Worm (Caenorhabditis elegans) whole organism, midembryonic: ENCODE data around the gene abt-4.

Source experiments
- T22C8.4 ChIP-seq: fragments of 200-800 bp; sonication (Bioruptor generic); IDR thresholded peaks from 2 replicates; pipeline ENCODE4 v1.3.6; 2022; ENCODE audit warnings: missing genetic modification characterization, missing compliant biosample characterization
- cog-1 ChIP-seq: sonication (generic microtip); optimal IDR thresholded peaks from 2 replicates; lab custom pipeline; 2016; ENCODE audit warnings: missing genetic modification characterization, missing compliant biosample characterization
- flt-1 ChIP-seq: fragments of 200-800 bp; sonication (Bioruptor generic); IDR thresholded peaks from 2 replicates; pipeline ENCODE4 v1.3.6; 2022; ENCODE audit warnings: missing genetic modification characterization, missing compliant biosample characterization
- klf-2 ChIP-seq: fragments of 200-800 bp; sonication (Bioruptor generic); conservative IDR thresholded peaks from 2 replicates; pipeline ENCODE4 v1.3.6; 2022; ENCODE audit warnings: missing genetic modification reagents, missing genetic modification characterization, missing compliant biosample characterization
- med-1 ChIP-seq: sonication (generic microtip); optimal IDR thresholded peaks from 2 replicates; lab custom pipeline; 2017; ENCODE audit warnings: missing genetic modification characterization, mild to moderate bottlenecking, missing compliant biosample characterization, antibody characterized with exemption, missing genetic modification reagents; ENCODE audit not compliant: insufficient read depth
- ref-1 ChIP-seq: fragments of 200-800 bp; sonication (Bioruptor generic); conservative IDR thresholded peaks from 2 replicates; pipeline ENCODE4 v1.3.6; 2022; ENCODE audit warnings: missing genetic modification reagents, missing genetic modification characterization, missing compliant biosample characterization
- tab-1 ChIP-seq: fragments of 200-800 bp; sonication (Bioruptor generic); IDR thresholded peaks from 2 replicates; pipeline ENCODE4 v1.3.6; 2022; ENCODE audit warnings: missing genetic modification characterization, missing compliant biosample characterization
- ztf-23 ChIP-seq: fragments of 200-800 bp; sonication (Bioruptor generic); IDR thresholded peaks from 2 replicates; pipeline ENCODE4 v1.3.6; 2022; ENCODE audit warnings: missing genetic modification reagents, missing genetic modification characterization, missing compliant biosample characterization
- ztf-29 ChIP-seq: fragments of 200-800 bp; sonication (Bioruptor generic); IDR thresholded peaks from 2 replicates; pipeline ENCODE4 v1.3.6; 2022; ENCODE audit warnings: missing genetic modification reagents, missing genetic modification characterization, missing compliant biosample characterization

DNA sequence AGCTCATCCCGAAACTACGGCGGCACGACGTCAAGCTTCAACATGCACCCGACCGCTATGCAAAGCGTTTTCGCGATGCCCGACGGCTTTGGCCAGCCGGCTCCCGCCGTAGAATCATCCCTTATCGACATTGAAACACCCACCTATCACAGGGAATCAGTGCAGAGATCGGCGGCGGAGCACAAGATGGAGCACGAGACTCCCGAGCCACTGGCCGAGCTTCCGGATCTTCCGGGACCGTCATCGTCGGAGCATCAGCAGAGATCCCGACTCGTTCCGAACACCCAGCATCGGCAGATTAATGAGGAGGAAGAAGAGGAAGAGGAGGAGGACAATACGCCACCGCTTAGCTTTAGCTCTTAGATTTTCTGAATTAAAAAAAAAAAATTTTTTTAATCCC, 27.9 kb upstream of the abt-4 start:
- TF ChIP-seq tab-1: no peak
- TF ChIP-seq flt-1 (GFP tag; lab: Robert Waterston, UW): no peak
- TF ChIP-seq ztf-29 (GFP tag; lab: Robert Waterston, UW): no peak
- no peak for TF ChIP-seq ref-1 (GFP tag; lab: Robert Waterston, UW)
- no peak for TF ChIP-seq klf-2 (GFP tag; lab: Robert Waterston, UW)
- TF ChIP-seq T22C8.4: no peak
- TF ChIP-seq ztf-23 (GFP tag; lab: Robert Waterston, UW): no peak
- no peak for TF ChIP-seq med-1 (GFP tag; lab: Kevin White, UChicago)
- TF ChIP-seq cog-1 (tag; lab: Kevin White, UChicago): no peak
